Worm (Caenorhabditis elegans) whole organism, early embryonic: ENCODE data around the gene pax-3.

Source experiments
- B0310.2 ChIP-seq: sonication (generic microtip); optimal IDR thresholded peaks from 2 replicates; lab custom pipeline; 2016; ENCODE audit warnings: mild to moderate bottlenecking, missing genetic modification characterization, missing compliant biosample characterization
- F13C5.2 ChIP-seq: sonication (generic microtip); optimal IDR thresholded peaks from 2 replicates; lab custom pipeline; 2017; ENCODE audit warnings: mild to moderate bottlenecking, missing genetic modification characterization, inconsistent platforms, missing compliant biosample characterization
- ama-1 ChIP-seq: fragments of 150-350 bp; optimal IDR thresholded peaks from 2 replicates; lab custom pipeline; 2014
- ets-7 ChIP-seq: sonication (generic microtip); optimal IDR thresholded peaks from 2 replicates; lab custom pipeline; 2016; ENCODE audit warnings: missing genotype, missing genetic modification characterization, missing compliant biosample characterization
- hmbx-1 ChIP-seq: sonication (generic microtip); optimal IDR thresholded peaks from 2 replicates; lab custom pipeline; 2016; ENCODE audit warnings: mild to moderate bottlenecking, missing genetic modification characterization, missing compliant biosample characterization
- tbx-11 ChIP-seq: fragments of 200-800 bp; sonication (Bioruptor generic); IDR thresholded peaks from 2 replicates; pipeline ENCODE4 v1.3.6; 2022; ENCODE audit warnings: missing genetic modification characterization, missing compliant biosample characterization
- tra-4 ChIP-seq: sonication (generic microtip); optimal IDR thresholded peaks from 2 replicates; lab custom pipeline; 2017; ENCODE audit warnings: missing genetic modification characterization, missing compliant biosample characterization

- TF ChIP-seq B0310.2, result no peak
- TF ChIP-seq hmbx-1 (tag; lab: Kevin White, UChicago), result no peak
- TF ChIP-seq ama-1 (lab: Kevin White, UChicago), result no peak
- no peak for TF ChIP-seq tbx-11 (GFP tag; lab: Robert Waterston, UW)
- no peak for TF ChIP-seq ets-7 (tag; lab: Kevin White, UChicago)
- no peak for TF ChIP-seq F13C5.2 (tag; lab: Kevin White, UChicago)
- TF ChIP-seq tra-4 (tag; lab: Kevin White, UChicago), result no peak
Observed at ce11 chrII:10116690-10117089, 29.7 kb upstream of the pax-3 start.
